Fruit fly (Drosophila melanogaster) whole organism, embryonic: ENCODE measurements around the gene CG13386.

Source experiments
- CG14441 ChIP-seq: fragments of 200-800 bp; sonication (Bioruptor generic); IDR thresholded peaks from 2 replicates; pipeline ENCODE4 v1.3.6; 2022; ENCODE audit warnings: missing biosample characterization, missing genetic modification characterization
- CG9215 ChIP-seq: fragments of 200-800 bp; sonication (Bioruptor generic); IDR thresholded peaks from 2 replicates; pipeline ENCODE4 v1.3.6; 2022; ENCODE audit warnings: missing biosample characterization, missing genetic modification characterization
- CTCF ChIP-seq: fragments of 200-800 bp; sonication (Bioruptor generic); optimal IDR thresholded peaks from 2 replicates; lab custom pipeline; 2017; ENCODE audit warnings: missing biosample characterization, mild to moderate bottlenecking, missing genetic modification characterization, moderate library complexity
- Fer1 ChIP-seq: fragments of 200-800 bp; sonication (Bioruptor generic); optimal IDR thresholded peaks from 2 replicates; lab custom pipeline; 2017; ENCODE audit warnings: missing biosample characterization, mild to moderate bottlenecking, missing genetic modification characterization
- Hr39 ChIP-seq: fragments of >200 bp; optimal IDR thresholded peaks from 2 replicates; lab custom pipeline; 2017
- Max ChIP-seq: fragments of 200-800 bp; sonication (Bioruptor generic); optimal IDR thresholded peaks from 2 replicates; lab custom pipeline; 2016; ENCODE audit warnings: missing biosample characterization, mild to moderate bottlenecking, missing genetic modification characterization
- Meics ChIP-seq: fragments of 200-800 bp; sonication (Bioruptor generic); optimal IDR thresholded peaks from 2 replicates; lab custom pipeline; 2017; ENCODE audit warnings: missing biosample characterization, mild to moderate bottlenecking, missing genetic modification characterization
- Sin3A ChIP-seq: fragments of >200 bp; optimal IDR thresholded peaks from 2 replicates; lab custom pipeline; 2018
- chinmo ChIP-seq: fragments of 200-800 bp; sonication (Bioruptor generic); IDR thresholded peaks from 4 replicates; pipeline ENCODE4 v1.3.6; 2022; ENCODE audit warnings: missing biosample characterization, missing genetic modification characterization; ENCODE audit not compliant: partially characterized antibody
- jigr1 ChIP-seq: fragments of 200-800 bp; sonication (Bioruptor generic); IDR thresholded peaks from 3 replicates; pipeline ENCODE4 v1.3.6; 2022; ENCODE audit warnings: missing biosample characterization, missing genetic modification characterization
- sc ChIP-seq, 3 experiments: fragments of >200 bp in 2 of 3; fragments of 200-800 bp in 1 of 3; sonication (Bioruptor generic) in 1 of 3; optimal IDR thresholded peaks; 2 replicates in 2 of 3; 3 replicates in 1 of 3; lab custom pipeline; 2017; ENCODE audit warnings: mild to moderate bottlenecking in 1 of 3, missing biosample characterization in 1 of 3, missing genetic modification characterization in 1 of 3, missing genetic modification reagents in 1 of 3
- ssp ChIP-seq: fragments of 200-800 bp; sonication (Bioruptor generic); IDR thresholded peaks from 2 replicates; pipeline ENCODE4 v1.3.6; 2022; ENCODE audit warnings: missing biosample characterization, missing genetic modification characterization
- wek ChIP-seq: fragments of 200-800 bp; sonication (Bioruptor generic); optimal IDR thresholded peaks from 3 replicates; lab custom pipeline; 2018; ENCODE audit warnings: missing biosample characterization, mild to moderate bottlenecking, missing genetic modification characterization, moderate library complexity

- TF ChIP-seq CG14441 (GFP tag; lab: Robert Waterston, UW): no peak
- TF ChIP-seq Meics (GFP tag; lab: Kevin White, UChicago): no peak
- TF ChIP-seq wek (GFP tag; lab: Kevin White, UChicago): no peak
- no peak for TF ChIP-seq ssp
- no peak for TF ChIP-seq CG9215 (GFP tag; lab: Robert Waterston, UW)
- no peak for TF ChIP-seq Sin3A
- TF ChIP-seq jigr1 (GFP tag; lab: Robert Waterston, UW): no peak
- no peak for TF ChIP-seq Fer1
- no peak for TF ChIP-seq CTCF
- TF ChIP-seq Max (GFP tag; lab: Kevin White, UChicago): no peak
- no peak for TF ChIP-seq sc (optimal IDR thresholded peaks at IDR 0.05; lab: Kevin White, UChicago)
- no peak for TF ChIP-seq sc (GFP tag; optimal IDR thresholded peaks at IDR 0.05; lab: Kevin White, UChicago)
- no peak for TF ChIP-seq chinmo (GFP tag; lab: Robert Waterston, UW)
- TF ChIP-seq Hr39 (lab: Kevin White, UChicago): no peak
Measured at dm6 chr2L:8398721-8399120, at the start of gene CG13386.
